Worm (Caenorhabditis elegans): ENCODE data around the gene cyl-1.

Gene cyl-1

ce11 chrV:11979673-11980561 is 13.6 kb downstream of the cyl-1 start, which contains the start of gene snr-4 (continued):
- peak; percentile 74 for TF ChIP-seq lsy-27 (tag; optimal IDR thresholded peaks at IDR 0.05; ENCODE audit: borderline replicate concordance, insufficient read depth)
- peak; percentile 72 for TF ChIP-seq B0035.1 (tag; optimal IDR thresholded peaks at IDR 0.05)
- peak; percentile 55 for TF ChIP-seq efl-1 (GFP tag; optimal IDR thresholded peaks at IDR 0.05)
- TF ChIP-seq ztf-18 (tag; optimal IDR thresholded peaks at IDR 0.05): peak; percentile 79
- no peak for TF ChIP-seq tbx-9 (tag; optimal IDR thresholded peaks at IDR 0.05; ENCODE audit: borderline replicate concordance)
- peak; percentile 88 for TF ChIP-seq C06A6.2 (GFP tag; conservative IDR thresholded peaks at IDR 0.05)
- TF ChIP-seq Y56A3A.18 (GFP tag; IDR thresholded peaks at IDR 0.05): peak; percentile 88
- TF ChIP-seq cebp-2 (GFP tag; IDR thresholded peaks at IDR 0.05): peak; percentile 61; the same call in 1 of the 2 replicates
- TF ChIP-seq hsf-1 (GFP tag; IDR thresholded peaks at IDR 0.05): peak; percentile 53
- peak; percentile 88 for TF ChIP-seq attf-5 (GFP tag; optimal IDR thresholded peaks at IDR 0.05)
- peak; percentile 49 for TF ChIP-seq F57C9.4 (tag; optimal IDR thresholded peaks at IDR 0.05)
- peak; percentile 60 for TF ChIP-seq Y67H2A.10 (GFP tag; conservative IDR thresholded peaks at IDR 0.05)
- TF ChIP-seq egl-18 (GFP tag; IDR thresholded peaks at IDR 0.05): peak; percentile 76; the same call in 1 of the 2 replicates
- TF ChIP-seq ceh-79 (tag; optimal IDR thresholded peaks at IDR 0.05): no peak
- peak; percentile 92 for TF ChIP-seq Y53G8AR.9 (GFP tag; conservative IDR thresholded peaks at IDR 0.05)
- peak; percentile 81 for TF ChIP-seq tbp1 (GFP tag; optimal IDR thresholded peaks at IDR 0.05)
- TF ChIP-seq Y95B8A.8 (GFP tag; IDR thresholded peaks at IDR 0.05): no peak
- TF ChIP-seq lin-35 (GFP tag; optimal IDR thresholded peaks at IDR 0.05): peak in 2 of 3 experiments; percentile 65 to 79
- peak; percentile 78 for TF ChIP-seq F33H1.4 (GFP tag; IDR thresholded peaks at IDR 0.05)
- TF ChIP-seq ceh-58 (GFP tag; IDR thresholded peaks at IDR 0.05): no peak
- no peak for TF ChIP-seq fkh-3 (tag; optimal IDR thresholded peaks at IDR 0.05)
- TF ChIP-seq snpc-3.4 (tag; optimal IDR thresholded peaks at IDR 0.05): peak; percentile 97
- TF ChIP-seq repo-1 (tag; optimal IDR thresholded peaks at IDR 0.05): peak; percentile 93
- TF ChIP-seq pha-4 (tag; optimal IDR thresholded peaks at IDR 0.05): peak; percentile 49
- peak; percentile 93 for TF ChIP-seq attf-6 (GFP tag; IDR thresholded peaks at IDR 0.05)
- TF ChIP-seq K11D2.4 (GFP tag; IDR thresholded peaks at IDR 0.05): peak; percentile 88
- TF ChIP-seq hlh-26 (GFP tag; conservative IDR thresholded peaks at IDR 0.05): no peak
- peak; percentile 86 for TF ChIP-seq hrde-1 (tag; optimal IDR thresholded peaks at IDR 0.05; ENCODE audit: borderline replicate concordance)
- peak; percentile 79; the same call in 1 of the 2 replicates for TF ChIP-seq bed-2 (GFP tag; IDR thresholded peaks at IDR 0.05)
- peak; percentile 7 for TF ChIP-seq F10E7.11 (tag; optimal IDR thresholded peaks at IDR 0.05)
- TF ChIP-seq dpff-1 (tag; optimal IDR thresholded peaks at IDR 0.05): peak; percentile 83
- TF ChIP-seq pbrm-1 (GFP tag; IDR thresholded peaks at IDR 0.05): peak; percentile 99
- peak; percentile 60 for TF ChIP-seq die-1 (tag; optimal IDR thresholded peaks at IDR 0.05)
- TF ChIP-seq ztf-22 (GFP tag; optimal IDR thresholded peaks at IDR 0.05): no peak
- peak; percentile 88 for TF ChIP-seq madf-6 (GFP tag; IDR thresholded peaks at IDR 0.05)
- TF ChIP-seq ztf-28 (GFP tag; IDR thresholded peaks at IDR 0.05): peak; percentile 95
- TF ChIP-seq F57A8.1 (GFP tag; optimal IDR thresholded peaks at IDR 0.05): no peak
- peak; percentile 88 for TF ChIP-seq mes-4 (tag; optimal IDR thresholded peaks at IDR 0.05)
- TF ChIP-seq lin-26 (GFP tag; IDR thresholded peaks at IDR 0.05): peak; percentile 73
- no peak for TF ChIP-seq cebp-1 (GFP tag; IDR thresholded peaks at IDR 0.05)
- TF ChIP-seq cebp-1 (tag; optimal IDR thresholded peaks at IDR 0.05): peak; percentile 86
- peak; percentile 49; the same call in 1 of the 2 replicates for TF ChIP-seq nfya-2 (GFP tag; IDR thresholded peaks at IDR 0.05)
- TF ChIP-seq xnd-1 (tag; optimal IDR thresholded peaks at IDR 0.05): peak; percentile 61
- TF ChIP-seq nhr-120 (GFP tag; IDR thresholded peaks at IDR 0.05): no peak
- no peak for TF ChIP-seq ztf-25 (GFP tag; IDR thresholded peaks at IDR 0.05)
- peak; percentile 74; the same call in 1 of the 2 replicates for TF ChIP-seq egl-44 (GFP tag; IDR thresholded peaks at IDR 0.05)

Measured in whole organism, young adult.